Fruit fly (Drosophila melanogaster): ENCODE results near the gene CG44362.

DNA sequence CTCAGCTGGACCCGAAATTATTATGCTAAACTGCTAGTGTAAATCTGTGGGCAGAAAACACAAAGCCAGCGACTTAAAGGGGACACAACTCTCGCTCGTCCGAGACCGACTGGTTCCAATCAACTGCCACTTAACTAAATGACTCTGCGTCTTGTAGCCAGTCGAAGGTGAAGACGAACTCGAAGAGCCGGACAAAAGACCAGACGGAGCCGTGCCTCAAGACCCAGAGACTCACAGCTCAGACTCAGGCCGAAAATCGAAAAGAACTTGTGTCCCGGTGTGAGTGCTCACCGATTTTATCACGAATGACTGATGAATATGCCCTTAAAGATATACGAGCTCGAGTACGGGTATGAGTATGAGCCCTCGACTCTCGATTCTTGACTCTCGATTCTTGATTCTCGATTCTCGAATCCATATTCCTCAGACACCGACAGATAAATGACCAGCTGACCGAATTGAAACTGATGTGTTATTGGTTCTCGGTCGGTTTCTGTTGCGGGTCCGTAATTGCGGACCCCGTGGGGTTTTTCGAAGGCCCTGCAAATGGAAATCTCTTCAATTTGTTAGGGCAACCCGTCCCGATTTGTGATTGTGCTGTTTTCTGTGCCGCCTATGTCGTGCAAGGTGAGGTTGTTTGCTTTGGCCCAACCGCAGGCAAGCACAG, 9.3 kb downstream of the CG44362 start:
- TF ChIP-seq CG7045 (GFP tag; optimal IDR thresholded peaks at IDR 0.05) (no peak), CG1620 (GFP tag; optimal IDR thresholded peaks at IDR 0.05) (no peak), pad (GFP tag; optimal IDR thresholded peaks at IDR 0.05) (no peak), CG33017 (tag; optimal IDR thresholded peaks at IDR 0.05) (no peak), Hr96 (GFP tag; optimal IDR thresholded peaks at IDR 0.05) (no peak)

Measured in whole organism, adult.